Fruit fly (Drosophila melanogaster) whole organism, embryonic: ENCODE data around the gene CG6283.

Source experiments
- CG10321 ChIP-seq: fragments of 200-800 bp; sonication (Bioruptor generic); IDR thresholded peaks from 2 replicates; pipeline ENCODE4 v1.3.6; 2022; ENCODE audit warnings: missing biosample characterization, missing genetic modification characterization
- CG11247 ChIP-seq: fragments of 200-800 bp; sonication (Bioruptor generic); IDR thresholded peaks from 2 replicates; pipeline ENCODE4 v1.3.6; 2022; ENCODE audit warnings: missing biosample characterization, missing genetic modification characterization
- CG11456 ChIP-seq: fragments of 200-800 bp; sonication (Bioruptor generic); IDR thresholded peaks from 3 replicates; pipeline ENCODE4 v1.3.6; 2022; ENCODE audit warnings: missing biosample characterization, missing genetic modification characterization
- CG11504 ChIP-seq: fragments of 200-800 bp; sonication (Bioruptor generic); optimal IDR thresholded peaks from 3 replicates; lab custom pipeline; 2019; ENCODE audit warnings: missing biosample characterization, mild to moderate bottlenecking, missing genetic modification characterization, moderate library complexity
- CG12155 ChIP-seq: fragments of 200-800 bp; sonication (Bioruptor generic); optimal IDR thresholded peaks from 3 replicates; lab custom pipeline; 2016; ENCODE audit warnings: missing biosample characterization, missing genetic modification characterization
- CG12236 ChIP-seq: fragments of 200-800 bp; sonication (Bioruptor generic); optimal IDR thresholded peaks from 2 replicates; lab custom pipeline; 2016; ENCODE audit warnings: missing biosample characterization, missing genetic modification characterization
- CG13123 ChIP-seq: fragments of 200-800 bp; sonication (Bioruptor generic); optimal IDR thresholded peaks from 2 replicates; lab custom pipeline; 2016; ENCODE audit warnings: missing biosample characterization, missing genetic modification characterization
- CG15601 ChIP-seq: fragments of 200-800 bp; sonication (Bioruptor generic); optimal IDR thresholded peaks from 3 replicates; lab custom pipeline; 2019; ENCODE audit warnings: missing biosample characterization, mild to moderate bottlenecking, missing genetic modification characterization, moderate library complexity
- CG18619 ChIP-seq: fragments of 200-800 bp; sonication (Bioruptor generic); optimal IDR thresholded peaks from 3 replicates; lab custom pipeline; 2017; ENCODE audit warnings: missing biosample characterization, mild to moderate bottlenecking, missing genetic modification characterization
- CG2202 ChIP-seq: fragments of 200-800 bp; sonication (Bioruptor generic); optimal IDR thresholded peaks from 2 replicates; lab custom pipeline; 2018; ENCODE audit warnings: missing biosample characterization, mild to moderate bottlenecking, missing genetic modification characterization
- CG2678 ChIP-seq: fragments of 200-800 bp; sonication (Bioruptor generic); optimal IDR thresholded peaks from 3 replicates; lab custom pipeline; 2019; ENCODE audit warnings: missing biosample characterization, mild to moderate bottlenecking, missing genetic modification characterization, moderate library complexity
- CG3281 ChIP-seq: fragments of 200-800 bp; sonication (Bioruptor generic); optimal IDR thresholded peaks from 3 replicates; lab custom pipeline; 2017; ENCODE audit warnings: missing biosample characterization, mild to moderate bottlenecking, missing genetic modification characterization
- CG3726 ChIP-seq: fragments of 200-800 bp; sonication (Bioruptor generic); IDR thresholded peaks from 3 replicates; pipeline ENCODE4, ENCODE4 v1.3.6; 2022; ENCODE audit warnings: missing biosample characterization, missing genetic modification characterization
- CG4328 ChIP-seq: fragments of 200-800 bp; sonication (Bioruptor generic); optimal IDR thresholded peaks from 3 replicates; lab custom pipeline; 2017; ENCODE audit warnings: missing biosample characterization, missing genetic modification reagents, missing genetic modification characterization
- CG43689 ChIP-seq: fragments of 200-800 bp; sonication (Bioruptor generic); IDR thresholded peaks from 2 replicates; pipeline ENCODE4 v1.3.6; 2022; ENCODE audit warnings: missing biosample characterization, missing genetic modification characterization
- CG8281 ChIP-seq: fragments of 200-800 bp; sonication (Bioruptor generic); optimal IDR thresholded peaks from 2 replicates; lab custom pipeline; 2018; ENCODE audit warnings: missing biosample characterization, mild to moderate bottlenecking, missing genetic modification characterization, moderate library complexity
- Camta ChIP-seq: fragments of 200-800 bp; sonication (Bioruptor generic); optimal IDR thresholded peaks from 2 replicates; lab custom pipeline; 2016; ENCODE audit warnings: missing biosample characterization, missing genetic modification characterization
- Chrac-16 ChIP-seq: fragments of 200-800 bp; sonication (Bioruptor generic); optimal IDR thresholded peaks from 3 replicates; lab custom pipeline; 2016; ENCODE audit warnings: missing biosample characterization, missing genetic modification characterization
- Dek ChIP-seq: fragments of 200-800 bp; sonication (Bioruptor generic); optimal IDR thresholded peaks from 3 replicates; lab custom pipeline; 2019; ENCODE audit warnings: missing biosample characterization, mild to moderate bottlenecking, missing genetic modification characterization, moderate library complexity
- Dip2 ChIP-seq: fragments of 200-800 bp; sonication (Bioruptor generic); IDR thresholded peaks from 2 replicates; pipeline ENCODE4 v1.3.6; 2022; ENCODE audit warnings: missing biosample characterization, missing genetic modification characterization
- Fer3 ChIP-seq: fragments of 200-800 bp; sonication (Bioruptor generic); optimal IDR thresholded peaks from 2 replicates; lab custom pipeline; 2018; ENCODE audit warnings: missing biosample characterization, mild to moderate bottlenecking, missing genetic modification characterization, moderate library complexity
- HLH3B ChIP-seq: fragments of 200-800 bp; sonication (Bioruptor generic); IDR thresholded peaks from 2 replicates; pipeline ENCODE4 v1.3.6; 2022; ENCODE audit warnings: missing biosample characterization, missing genetic modification characterization
- Hmx ChIP-seq: fragments of 200-800 bp; sonication (Bioruptor generic); optimal IDR thresholded peaks from 2 replicates; lab custom pipeline; 2016; ENCODE audit warnings: missing biosample characterization, missing genetic modification characterization
- MESR4 ChIP-seq: fragments of 200-800 bp; sonication (Bioruptor generic); optimal IDR thresholded peaks from 2 replicates; lab custom pipeline; 2018; ENCODE audit warnings: missing biosample characterization, mild to moderate bottlenecking, missing genetic modification characterization, moderate library complexity
- Max ChIP-seq: fragments of 200-800 bp; sonication (Bioruptor generic); optimal IDR thresholded peaks from 2 replicates; lab custom pipeline; 2016; ENCODE audit warnings: missing biosample characterization, mild to moderate bottlenecking, missing genetic modification characterization
- Med ChIP-seq: fragments of 200-800 bp; sonication (Bioruptor generic); peaks from one replicate; lab custom pipeline; 2016; ENCODE audit warnings: missing biosample characterization, missing genetic modification characterization, mild to moderate bottlenecking, inconsistent platforms, moderate library complexity
- Meics ChIP-seq: fragments of 200-800 bp; sonication (Bioruptor generic); optimal IDR thresholded peaks from 2 replicates; lab custom pipeline; 2017; ENCODE audit warnings: missing biosample characterization, mild to moderate bottlenecking, missing genetic modification characterization
- Nf-YC ChIP-seq: fragments of 200-800 bp; optimal IDR thresholded peaks from 3 replicates; lab custom pipeline; 2019; ENCODE audit warnings: missing biosample characterization, mild to moderate bottlenecking, missing genetic modification characterization, moderate library complexity
- Optix ChIP-seq: fragments of 200-800 bp; sonication (Bioruptor generic); IDR thresholded peaks from 3 replicates; pipeline ENCODE4 v1.3.6; 2022; ENCODE audit warnings: missing biosample characterization, missing genetic modification characterization
- PHDP ChIP-seq: fragments of 200-800 bp; sonication (Bioruptor generic); optimal IDR thresholded peaks from 3 replicates; lab custom pipeline; 2018; ENCODE audit warnings: missing biosample characterization, mild to moderate bottlenecking, missing genetic modification characterization, moderate library complexity
- Ssrp ChIP-seq: fragments of 200-800 bp; sonication (Bioruptor generic); optimal IDR thresholded peaks from 2 replicates; lab custom pipeline; 2018; ENCODE audit warnings: missing biosample characterization, mild to moderate bottlenecking, missing genetic modification characterization, moderate library complexity
- bcd ChIP-seq: fragments of 200-800 bp; sonication (Bioruptor generic); optimal IDR thresholded peaks from 2 replicates; lab custom pipeline; 2017; ENCODE audit warnings: missing biosample characterization, mild to moderate bottlenecking, missing genetic modification characterization
- bowl ChIP-seq: fragments of 200-800 bp; sonication (Bioruptor generic); IDR thresholded peaks from 2 replicates; pipeline ENCODE4 v1.3.6; 2022; ENCODE audit warnings: missing biosample characterization, missing genetic modification characterization
- chm ChIP-seq: fragments of 200-800 bp; sonication (Bioruptor generic); IDR thresholded peaks from 2 replicates; pipeline ENCODE4 v1.3.6; 2022; ENCODE audit warnings: missing biosample characterization, missing genetic modification characterization
- croc ChIP-seq: fragments of 200-800 bp; sonication (Bioruptor generic); conservative IDR thresholded peaks from 3 replicates; pipeline ENCODE4 v1.3.6; 2022; ENCODE audit warnings: missing biosample characterization, missing genetic modification characterization
- ems ChIP-seq: fragments of 200-800 bp; sonication (Bioruptor generic); optimal IDR thresholded peaks from 3 replicates; lab custom pipeline; 2016; ENCODE audit warnings: missing biosample characterization, missing genetic modification characterization
- ind ChIP-seq: fragments of 200-800 bp; sonication (Bioruptor generic); optimal IDR thresholded peaks from 3 replicates; lab custom pipeline; 2016; ENCODE audit warnings: missing biosample characterization, missing genetic modification characterization
- nom ChIP-seq: fragments of 200-800 bp; sonication (Bioruptor generic); optimal IDR thresholded peaks from 2 replicates; lab custom pipeline; 2017; ENCODE audit warnings: missing biosample characterization, missing genetic modification characterization, mild to moderate bottlenecking, moderate library complexity, missing genetic modification reagents
- oc ChIP-seq: fragments of 200-800 bp; sonication (Bioruptor generic); optimal IDR thresholded peaks from 2 replicates; lab custom pipeline; 2018; ENCODE audit warnings: missing biosample characterization, mild to moderate bottlenecking, missing genetic modification characterization, moderate library complexity
- pb ChIP-seq: fragments of 200-800 bp; sonication (Bioruptor generic); optimal IDR thresholded peaks from 3 replicates; lab custom pipeline; 2016; ENCODE audit warnings: missing biosample characterization, missing genetic modification characterization
- repo ChIP-seq: fragments of 200-800 bp; sonication (Bioruptor generic); optimal IDR thresholded peaks from 2 replicates; lab custom pipeline; 2016; ENCODE audit warnings: missing biosample characterization, missing genetic modification characterization
- rib ChIP-seq: fragments of 200-800 bp; sonication (Bioruptor generic); IDR thresholded peaks from 2 replicates; pipeline ENCODE4 v1.3.6; 2022; ENCODE audit warnings: missing biosample characterization, missing genetic modification characterization
- sens-2 ChIP-seq: fragments of 200-800 bp; sonication (Bioruptor generic); IDR thresholded peaks from 2 replicates; pipeline ENCODE4 v1.3.6; 2022; ENCODE audit warnings: missing biosample characterization, missing genetic modification characterization
- shn ChIP-seq: fragments of 200-800 bp; sonication (Bioruptor generic); optimal IDR thresholded peaks from 3 replicates; lab custom pipeline; 2016; ENCODE audit warnings: missing biosample characterization, missing genetic modification characterization
- sisA ChIP-seq: fragments of 200-800 bp; sonication (Bioruptor generic); IDR thresholded peaks from 2 replicates; pipeline ENCODE4 v1.3.6; 2022; ENCODE audit warnings: missing biosample characterization, missing genetic modification characterization
- slp2 ChIP-seq: fragments of 200-800 bp; sonication (Bioruptor generic); optimal IDR thresholded peaks from 2 replicates; lab custom pipeline; 2016; ENCODE audit warnings: missing biosample characterization, missing genetic modification characterization
- so ChIP-seq: fragments of 200-800 bp; sonication (Bioruptor generic); IDR thresholded peaks from 3 replicates; pipeline ENCODE4 v1.3.6; 2022; ENCODE audit warnings: missing biosample characterization, missing genetic modification characterization
- tap ChIP-seq: fragments of 200-800 bp; optimal IDR thresholded peaks from 3 replicates; lab custom pipeline; 2019; ENCODE audit warnings: missing biosample characterization, mild to moderate bottlenecking, missing genetic modification characterization, moderate library complexity
- toy ChIP-seq: fragments of 200-800 bp; sonication (Bioruptor generic); IDR thresholded peaks from 2 replicates; pipeline ENCODE4 v1.3.6; 2022; ENCODE audit warnings: missing biosample characterization, missing genetic modification characterization
- trem ChIP-seq: fragments of 200-800 bp; optimal IDR thresholded peaks from 3 replicates; lab custom pipeline; 2019; ENCODE audit warnings: missing biosample characterization, mild to moderate bottlenecking, missing genetic modification characterization, moderate library complexity
- ttk ChIP-seq: fragments of 200-800 bp; sonication (Bioruptor generic); IDR thresholded peaks from 2 replicates; pipeline ENCODE4 v2.1.2; 2022; ENCODE audit warnings: missing biosample characterization, missing genetic modification characterization

CG6283 gene

DNA sequence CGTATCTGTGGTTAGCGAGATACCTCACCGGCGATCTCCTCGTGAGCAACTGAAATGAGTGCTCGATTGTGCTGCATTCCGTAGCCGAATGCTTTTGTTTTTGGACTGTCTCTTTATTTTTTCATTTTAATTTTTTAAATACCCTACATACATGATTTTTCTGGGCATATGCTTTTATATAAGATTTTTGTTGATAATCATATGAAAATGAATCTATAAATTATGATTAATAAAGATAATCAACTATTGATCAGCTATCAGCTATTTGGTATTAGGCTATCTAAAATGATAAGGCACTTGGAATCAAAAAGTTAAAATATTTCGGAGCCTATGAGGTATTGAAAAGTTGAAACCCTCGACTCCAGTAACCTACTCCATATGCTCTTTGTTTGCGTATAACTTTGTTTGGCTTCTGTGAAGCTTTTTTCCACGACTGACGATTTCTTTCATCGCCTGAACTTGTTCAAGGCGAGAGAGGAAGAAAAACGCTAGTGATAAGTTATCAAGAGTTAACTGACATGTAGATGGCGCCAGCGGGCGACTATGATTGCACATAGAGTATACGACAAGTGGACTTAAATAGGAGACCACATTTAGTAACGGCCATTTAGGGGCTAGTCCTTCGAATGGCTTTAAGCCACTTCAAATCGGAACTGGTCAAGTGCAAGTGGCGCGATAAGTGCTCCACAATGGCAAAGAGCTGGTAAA lies 31.2 kb downstream of the CG6283 start, which contains the start of gene CG31076 (continued):
- TF ChIP-seq ems (GFP tag; lab: Kevin White, UChicago) (no peak), repo (GFP tag; lab: Kevin White, UChicago) (no peak), MESR4 (no peak), CG11247 (no peak), PHDP (tag; lab: Kevin White, UChicago) (no peak), Dek (tag; lab: Kevin White, UChicago) (peak; percentile 7), Hmx (no peak), sens-2 (no peak), bowl (GFP tag; lab: Robert Waterston, UW) (no peak), CG12236 (GFP tag; lab: Kevin White, UChicago) (no peak), CG3281 (GFP tag; lab: Kevin White, UChicago) (peak; percentile 14), shn (no peak), Meics (GFP tag; lab: Kevin White, UChicago) (peak; percentile 18), CG11504 (peak; percentile 64), CG10321 (GFP tag; lab: Robert Waterston, UW) (no peak), ind (GFP tag; lab: Kevin White, UChicago) (peak; percentile 20), Nf-YC (tag; lab: Kevin White, UChicago) (peak; percentile 31), toy (GFP tag; lab: Robert Waterston, UW) (no peak), Max (GFP tag; lab: Kevin White, UChicago) (peak; percentile 30), CG15601 (tag; lab: Kevin White, UChicago) (no peak), oc (tag; lab: Kevin White, UChicago) (no peak), trem (tag; lab: Kevin White, UChicago) (no peak), Fer3 (tag; lab: Kevin White, UChicago) (peak; percentile 14), pb (GFP tag; lab: Kevin White, UChicago) (no peak), ttk (GFP tag; lab: Robert Waterston, UW) (0 out of 2 replicates have a peak, but pooled peaks have one; percentile 7), CG13123 (GFP tag; lab: Kevin White, UChicago) (no peak), rib (GFP tag; lab: Robert Waterston, UW) (no peak), Ssrp (tag; lab: Kevin White, UChicago) (no peak), Camta (peak; percentile 14), sisA (GFP tag; lab: Robert Waterston, UW) (peak; percentile 26; the same call in 1 of the 2 replicates), nom (GFP tag; lab: Kevin White, UChicago) (no peak), bcd (peak; percentile 18), slp2 (no peak), Med (GFP tag; lab: Kevin White, UChicago) (no peak), CG4328 (no peak), CG3726 (GFP tag; lab: Robert Waterston, UW) (no peak), so (GFP tag; lab: Robert Waterston, UW) (no peak), croc (GFP tag; lab: Robert Waterston, UW) (no peak), CG43689 (GFP tag; lab: Robert Waterston, UW) (no peak), Chrac-16 (GFP tag; lab: Kevin White, UChicago) (no peak), CG2678 (peak; percentile 70), CG12155 (GFP tag; lab: Kevin White, UChicago) (no peak), CG2202 (no peak), HLH3B (GFP tag; lab: Robert Waterston, UW) (peak; percentile 42), tap (tag; lab: Kevin White, UChicago) (no peak), Dip2 (GFP tag; lab: Robert Waterston, UW) (peak; percentile 88), CG11456 (GFP tag; lab: Robert Waterston, UW) (no peak), chm (GFP tag; lab: Robert Waterston, UW) (no peak), CG18619 (GFP tag; lab: Kevin White, UChicago) (no peak), CG8281 (tag; lab: Kevin White, UChicago) (no peak), Optix (GFP tag; lab: Robert Waterston, UW) (no peak)
